Worm (Caenorhabditis elegans): ENCODE results near the gene inx-8.

inx-8 gene

ce11 chrIV:11694143-11694542 is 20.5 kb downstream of the inx-8 start, which contains the start of gene ZK792.7:
Gene ZK792.7, plus strand, starts transcription at chrIV:11694443.
- TF ChIP-seq dao-5 (tag; optimal IDR thresholded peaks at IDR 0.05) (no peak), W03F9.2 (tag; optimal IDR thresholded peaks at IDR 0.05) (no peak), him-1 (tag; optimal IDR thresholded peaks at IDR 0.05) (no peak)

DNA sequence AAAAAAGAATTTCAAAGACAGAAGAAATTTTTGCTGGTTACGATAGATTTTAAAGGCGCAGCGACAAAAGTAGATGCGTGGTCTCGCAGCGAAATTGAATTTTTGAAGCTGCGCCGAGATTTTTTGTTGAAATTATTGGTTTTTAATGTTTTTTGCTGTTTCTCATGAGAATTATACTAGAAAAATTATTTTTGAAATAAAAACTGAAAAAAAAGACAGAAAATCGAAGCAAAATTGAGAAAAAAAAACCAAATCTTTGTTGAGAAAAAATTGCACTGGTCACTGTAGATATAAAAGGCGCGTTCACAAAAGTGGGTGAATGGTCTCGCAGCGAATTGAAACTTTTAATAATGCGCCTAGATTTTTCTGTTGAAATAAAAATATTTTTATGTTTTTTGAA is 22.0 kb downstream of the inx-8 start:
- TF ChIP-seq W03F9.2 (tag; optimal IDR thresholded peaks at IDR 0.05) (peak; percentile 48), dao-5 (tag; optimal IDR thresholded peaks at IDR 0.05) (no peak), him-1 (tag; optimal IDR thresholded peaks at IDR 0.05) (no peak)

DNA sequence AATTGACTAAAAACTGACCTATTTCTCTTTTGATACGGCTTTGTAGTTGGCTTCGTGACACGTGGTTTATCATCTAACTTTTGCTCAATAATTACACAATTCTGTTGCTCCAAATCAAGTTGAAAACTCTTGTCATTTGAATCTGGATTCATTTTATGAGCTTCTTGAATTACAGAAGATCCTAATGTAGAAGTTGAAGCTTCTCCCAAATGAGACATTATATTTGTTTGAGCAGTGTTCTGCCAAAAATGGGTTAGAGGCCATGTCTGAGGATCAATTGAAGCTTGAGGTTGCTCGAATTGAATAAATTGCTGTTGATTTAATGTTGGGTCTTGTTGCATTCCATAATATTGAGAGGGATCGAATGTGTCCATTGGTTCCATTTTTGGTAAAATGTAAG is 23.9 kb downstream of the inx-8 start:
- TF ChIP-seq dao-5 (tag; optimal IDR thresholded peaks at IDR 0.05) = no peak
- TF ChIP-seq him-1 (tag; optimal IDR thresholded peaks at IDR 0.05) = no peak
- no peak for TF ChIP-seq W03F9.2 (tag; optimal IDR thresholded peaks at IDR 0.05)

ce11 chrIV:11700100-11700499 is 26.5 kb downstream of the inx-8 start:
- TF ChIP-seq dao-5 (tag; optimal IDR thresholded peaks at IDR 0.05) (no peak), W03F9.2 (tag; optimal IDR thresholded peaks at IDR 0.05) (no peak), him-1 (tag; optimal IDR thresholded peaks at IDR 0.05) (no peak)

ce11 chrIV:11700752-11701151 is 27.1 kb downstream of the inx-8 start, which contains the start of gene dpy-20:
Gene dpy-20, minus strand, starts transcription at chrIV:11700852.
- TF ChIP-seq W03F9.2 (tag; optimal IDR thresholded peaks at IDR 0.05) (no peak), dao-5 (tag; optimal IDR thresholded peaks at IDR 0.05) (no peak), him-1 (tag; optimal IDR thresholded peaks at IDR 0.05) (no peak)

DNA sequence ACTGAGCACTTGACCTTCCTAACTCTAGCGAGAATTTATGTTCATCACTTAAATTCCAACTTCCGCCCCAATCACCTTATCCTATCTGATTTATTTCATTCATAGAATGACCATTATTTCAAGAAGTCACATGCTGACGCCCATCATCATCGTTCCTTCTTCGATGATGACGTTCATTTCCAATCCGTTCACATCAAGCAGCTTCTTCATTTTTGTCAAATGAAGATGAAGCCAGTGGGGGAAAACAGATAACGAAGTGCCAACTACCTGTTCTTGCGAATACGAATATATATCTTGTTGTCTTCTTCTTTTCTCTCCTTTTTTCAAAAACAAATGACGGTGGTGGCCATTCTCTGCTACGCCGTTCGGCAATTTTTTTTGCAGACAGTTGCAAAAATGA is 28.2 kb downstream of the inx-8 start:
- TF ChIP-seq dao-5 (tag; optimal IDR thresholded peaks at IDR 0.05) (no peak), W03F9.2 (tag; optimal IDR thresholded peaks at IDR 0.05) (no peak), him-1 (tag; optimal IDR thresholded peaks at IDR 0.05) (no peak)

- TF ChIP-seq him-1 (tag; optimal IDR thresholded peaks at IDR 0.05) (no peak), dao-5 (tag; optimal IDR thresholded peaks at IDR 0.05) (no peak), W03F9.2 (tag; optimal IDR thresholded peaks at IDR 0.05) (no peak)
These were observed 30.1 kb downstream of the inx-8 start, which contains the start of the genes T22B3.3 and alg-3 for ce11 chrIV:11703685-11704296. Gene T22B3.3, minus strand, starts transcription at chrIV:11703785. Gene alg-3, plus strand, starts transcription at chrIV:11704246.

DNA sequence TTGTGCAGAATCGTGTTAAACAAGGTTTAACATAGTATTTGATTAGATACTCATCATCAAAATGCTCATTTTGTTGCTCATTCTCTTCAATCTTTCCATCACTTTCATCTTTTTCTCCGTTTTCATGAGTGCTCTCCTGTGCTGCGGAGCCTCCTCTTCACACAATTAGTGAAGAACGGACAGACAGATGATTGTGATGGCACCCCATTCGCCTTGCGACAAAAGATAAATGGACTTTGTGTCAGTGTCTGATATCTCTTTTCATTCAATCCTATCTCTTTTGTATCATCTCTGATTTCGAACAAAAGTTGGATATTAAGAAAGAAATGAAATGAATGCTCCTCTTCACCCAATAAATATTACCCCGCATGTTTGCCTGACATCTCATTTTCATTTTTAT is 36.7 kb downstream of the inx-8 start:
- no peak for TF ChIP-seq W03F9.2 (tag; optimal IDR thresholded peaks at IDR 0.05)
- TF ChIP-seq dao-5 (tag; optimal IDR thresholded peaks at IDR 0.05) = no peak
- no peak for TF ChIP-seq him-1 (tag; optimal IDR thresholded peaks at IDR 0.05)

DNA sequence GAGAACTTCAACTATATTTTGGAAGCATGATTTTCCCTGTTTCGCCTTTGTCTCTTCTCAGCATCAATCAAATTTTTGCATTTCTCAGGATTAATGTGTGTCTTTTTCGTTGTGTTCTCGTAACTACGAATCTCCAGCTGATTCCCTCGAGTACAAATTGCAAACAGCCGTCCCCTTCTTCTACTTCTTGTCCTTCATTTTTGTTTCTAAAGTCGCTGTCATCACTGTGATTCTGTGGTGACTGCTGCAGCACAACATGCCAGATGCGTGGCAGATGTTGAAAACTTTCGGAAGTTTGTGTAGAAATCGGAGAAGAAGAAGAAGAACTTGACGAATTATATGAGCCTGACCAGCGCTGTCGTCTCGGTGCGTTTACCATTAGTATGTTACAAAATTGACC is 39.6 kb downstream of the inx-8 start:
- no peak for TF ChIP-seq W03F9.2 (tag; optimal IDR thresholded peaks at IDR 0.05)

DNA sequence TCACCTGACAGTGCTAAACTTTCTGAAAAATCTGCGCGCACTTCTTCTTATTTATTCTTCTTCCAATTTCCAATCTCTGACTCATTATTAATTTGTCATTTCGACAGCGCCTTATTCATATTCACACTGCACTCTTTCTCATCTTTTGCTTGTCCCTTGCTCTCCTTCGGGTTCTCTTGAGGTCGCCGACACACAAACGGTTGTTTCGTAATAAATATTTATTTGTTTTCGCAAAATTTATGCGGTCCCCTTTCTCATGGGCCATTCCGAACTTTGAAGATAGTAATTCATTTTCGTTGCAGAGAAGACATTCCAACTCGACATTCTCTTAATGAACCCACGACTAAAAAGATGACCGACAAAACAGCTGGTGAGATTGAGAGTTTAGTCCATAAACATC is 41.1 kb downstream of the inx-8 start, which contains the start of gene magi-1:
TSS of gene magi-1 (plus strand) at position 301 of the 400 bp plus-strand sequence.
- TF ChIP-seq W03F9.2 (tag; optimal IDR thresholded peaks at IDR 0.05) (no peak), him-1 (tag; optimal IDR thresholded peaks at IDR 0.05) (no peak), dao-5 (tag; optimal IDR thresholded peaks at IDR 0.05) (no peak)

- TF ChIP-seq dao-5 (tag; optimal IDR thresholded peaks at IDR 0.05) (no peak), W03F9.2 (tag; optimal IDR thresholded peaks at IDR 0.05) (no peak), him-1 (tag; optimal IDR thresholded peaks at IDR 0.05) (no peak)
These were observed 42.8 kb downstream of the inx-8 start for ce11 chrIV:11716414-11716813.

- no peak for TF ChIP-seq dao-5 (tag; optimal IDR thresholded peaks at IDR 0.05)
- no peak for TF ChIP-seq W03F9.2 (tag; optimal IDR thresholded peaks at IDR 0.05)
- TF ChIP-seq him-1 (tag; optimal IDR thresholded peaks at IDR 0.05) = no peak
These were observed 43.6 kb downstream of the inx-8 start for ce11 chrIV:11717094-11717876.

ce11 chrIV:11718653-11719052 is 45.0 kb downstream of the inx-8 start:
- TF ChIP-seq dao-5 (tag; optimal IDR thresholded peaks at IDR 0.05) (no peak), W03F9.2 (tag; optimal IDR thresholded peaks at IDR 0.05) (no peak), him-1 (tag; optimal IDR thresholded peaks at IDR 0.05) (no peak)

DNA sequence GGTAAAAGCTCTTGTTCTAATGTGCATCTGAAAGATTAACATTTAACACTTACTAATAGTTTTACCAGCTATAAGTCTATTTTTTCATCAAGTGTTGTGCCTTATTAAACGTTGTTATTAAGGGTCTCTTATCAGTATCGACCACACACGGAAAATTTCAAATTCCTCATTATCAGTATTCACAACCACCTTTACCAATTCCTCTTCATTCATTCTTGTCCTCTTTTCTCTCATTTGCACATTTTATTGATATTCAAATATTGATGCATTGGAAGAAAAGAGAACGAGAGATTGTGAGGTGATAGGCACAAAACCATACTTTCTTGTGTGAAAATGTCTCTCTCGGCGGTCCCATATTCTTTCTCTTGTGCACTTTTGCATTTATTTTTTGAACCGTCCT is 48.2 kb downstream of the inx-8 start:
- TF ChIP-seq dao-5 (tag; optimal IDR thresholded peaks at IDR 0.05) = no peak
- no peak for TF ChIP-seq him-1 (tag; optimal IDR thresholded peaks at IDR 0.05)
- TF ChIP-seq W03F9.2 (tag; optimal IDR thresholded peaks at IDR 0.05) = no peak
